Worm (Caenorhabditis elegans) whole organism, L3 larva: ENCODE data around the gene ZC196.4.

Source experiments
- aly-2 ChIP-seq: fragments of 150-350 bp; optimal IDR thresholded peaks from 2 replicates; lab custom pipeline; 2014; ENCODE audit warnings: missing biosample characterization, missing genetic modification characterization
- ama-1 ChIP-seq: fragments of 150-350 bp; optimal IDR thresholded peaks from 2 replicates; lab custom pipeline; 2018
- ceh-28 ChIP-seq: fragments of 150-350 bp; optimal IDR thresholded peaks from 2 replicates; lab custom pipeline; 2014; ENCODE audit warnings: missing biosample characterization, missing genetic modification reagents, missing genetic modification characterization
- daf-12 ChIP-seq: fragments of 150-350 bp; optimal IDR thresholded peaks from 2 replicates; lab custom pipeline; 2014; ENCODE audit warnings: missing biosample characterization, missing genetic modification reagents, missing genetic modification characterization
- egl-27 ChIP-seq: sonication (generic microtip); optimal IDR thresholded peaks from 4 replicates; lab custom pipeline; 2017; ENCODE audit warnings: missing biosample characterization, missing genetic modification reagents, missing genetic modification characterization
- elt-1 ChIP-seq: fragments of 150-350 bp; optimal IDR thresholded peaks from 2 replicates; lab custom pipeline; 2014; ENCODE audit warnings: missing biosample characterization, missing genetic modification characterization
- mml-1 ChIP-seq: fragments of 150-350 bp; sonication (generic microtip); optimal IDR thresholded peaks from 3 replicates; lab custom pipeline; 2014; ENCODE audit warnings: missing biosample characterization, missing genetic modification characterization
- nhr-237 ChIP-seq: fragments of 150-350 bp; optimal IDR thresholded peaks from 2 replicates; lab custom pipeline; 2014; ENCODE audit warnings: missing biosample characterization, missing genetic modification characterization
- nhr-28 ChIP-seq: fragments of 150-350 bp; optimal IDR thresholded peaks from 2 replicates; lab custom pipeline; 2014; ENCODE audit warnings: missing biosample characterization, missing genetic modification characterization
- nhr-76 ChIP-seq: fragments of 150-350 bp; sonication (generic microtip); optimal IDR thresholded peaks from 5 replicates; lab custom pipeline; 2014; ENCODE audit warnings: missing biosample characterization, missing genetic modification characterization
- snpc-4 ChIP-seq: fragments of 150-350 bp; optimal IDR thresholded peaks from 2 replicates; lab custom pipeline; 2014; ENCODE audit warnings: missing biosample characterization, missing genetic modification characterization
- unc-39 ChIP-seq: sonication (generic microtip); optimal IDR thresholded peaks from 4 replicates; lab custom pipeline; 2017; ENCODE audit warnings: missing biosample characterization, missing genetic modification characterization
- zag-1 ChIP-seq: fragments of 150-350 bp; optimal IDR thresholded peaks from 2 replicates; lab custom pipeline; 2014; ENCODE audit warnings: missing biosample characterization, missing genetic modification characterization

DNA sequence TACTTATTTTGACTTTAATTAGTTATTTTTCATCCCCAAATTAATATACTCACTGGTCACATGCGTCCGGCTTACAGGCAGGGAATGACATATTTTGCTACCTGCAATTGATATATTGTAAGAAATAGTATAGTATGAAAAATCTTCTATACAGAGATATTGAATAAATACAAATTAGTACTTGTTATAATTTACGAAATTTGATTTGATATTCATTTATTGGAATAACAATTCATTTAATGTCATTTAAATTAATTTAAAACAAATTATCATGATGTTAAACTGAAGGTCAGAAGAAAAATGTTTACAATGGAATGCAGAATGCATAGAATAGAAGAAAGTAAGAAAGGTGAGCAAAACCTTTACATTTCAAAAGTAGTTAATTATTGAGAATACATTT, 25.7 kb downstream of the ZC196.4 start, which contains the start of gene B0507.7:
- TF ChIP-seq aly-2 (tag; lab: Kevin White, UChicago) (no peak), ama-1 (no peak), zag-1 (tag; lab: Kevin White, UChicago) (no peak), daf-12 (tag; lab: Kevin White, UChicago) (no peak), elt-1 (no peak), unc-39 (no peak), snpc-4 (tag; lab: Kevin White, UChicago) (no peak), nhr-237 (tag; lab: Kevin White, UChicago) (no peak), ceh-28 (no peak), nhr-28 (tag; lab: Kevin White, UChicago) (no peak), egl-27 (tag; lab: Kevin White, UChicago) (no peak), mml-1 (no peak), nhr-76 (tag; lab: Kevin White, UChicago) (no peak)
